Fruit fly (Drosophila melanogaster): ENCODE results near the gene AGO3.
"Not testable (repeated sequence)": the region's sequence is repeated elsewhere in the genome, so short reads cannot be mapped to it uniquely, and the experiment has no call there.

The AGO3 gene

dm6 chr3L:23726261-23726879, 172.0 kb downstream of the AGO3 start, which contains the start of gene CG40298:
Gene CG40298, plus strand, starts transcription at chr3L:23726829.
- TF ChIP-seq Jra (GFP tag; optimal IDR thresholded peaks at IDR 0.05): no peak
- TF ChIP-seq lola (GFP tag; optimal IDR thresholded peaks at IDR 0.05): no peak
- TF ChIP-seq sv (GFP tag; optimal IDR thresholded peaks at IDR 0.05): no peak
- no peak for TF ChIP-seq psq (GFP tag; optimal IDR thresholded peaks at IDR 0.05)
- TF ChIP-seq ey (GFP tag; optimal IDR thresholded peaks at IDR 0.05): no peak
- TF ChIP-seq br (GFP tag; optimal IDR thresholded peaks at IDR 0.05): no peak
- no peak for TF ChIP-seq CG32264 (GFP tag; optimal IDR thresholded peaks at IDR 0.05)
- no peak for TF ChIP-seq dmrt93B (GFP tag; optimal IDR thresholded peaks at IDR 0.05)
- TF ChIP-seq Hnf4 (GFP tag; optimal IDR thresholded peaks at IDR 0.05): no peak
- TF ChIP-seq brk (GFP tag; optimal IDR thresholded peaks at IDR 0.05): no peak
- no peak for TF ChIP-seq OdsH (GFP tag; optimal IDR thresholded peaks at IDR 0.05)
- no peak for TF ChIP-seq CrebA (GFP tag; optimal IDR thresholded peaks at IDR 0.05; ENCODE audit: borderline replicate concordance)
- no peak for TF ChIP-seq woc (GFP tag; optimal IDR thresholded peaks at IDR 0.05)

- not testable (repeated sequence) for TF ChIP-seq h (GFP tag; optimal IDR thresholded peaks at IDR 0.05); HLH106 (tag; optimal IDR thresholded peaks at IDR 0.05); Hnf4 (GFP tag; optimal IDR thresholded peaks at IDR 0.05)
Observed at dm6 chr3L:23737660-23738059, 183.3 kb downstream of the AGO3 start, which contains the start of gene CG17698. Gene CG17698, plus strand, starts transcription at chr3L:23737960.

- TF ChIP-seq CrebA (GFP tag; optimal IDR thresholded peaks at IDR 0.05; ENCODE audit: borderline replicate concordance): no peak
- TF ChIP-seq rgr (GFP tag; optimal IDR thresholded peaks at IDR 0.05): no peak
- no peak for TF ChIP-seq ey (GFP tag; optimal IDR thresholded peaks at IDR 0.05)
- TF ChIP-seq Vsx2 (GFP tag; optimal IDR thresholded peaks at IDR 0.05; ENCODE audit: partially characterized antibody): peak; percentile 49
- no peak for TF ChIP-seq Dfd (GFP tag; optimal IDR thresholded peaks at IDR 0.05)
- no peak for TF ChIP-seq dl (GFP tag; optimal IDR thresholded peaks at IDR 0.05; ENCODE audit: insufficient read depth in 1 of 2, partially characterized antibody in 2 of 2)
- TF ChIP-seq Jra (GFP tag; optimal IDR thresholded peaks at IDR 0.05): no peak
- TF ChIP-seq Rel (GFP tag; optimal IDR thresholded peaks at IDR 0.05): no peak
- TF ChIP-seq Rel (tag; optimal IDR thresholded peaks at IDR 0.05): no peak
Observed at dm6 chr3L:23738183-23738831, 183.9 kb downstream of the AGO3 start.

All from whole organism, wandering third instar larva.